Worm (Caenorhabditis elegans) whole organism, L1 larva: ENCODE measurements around the gene srxa-1.

ENCODE experiments used
- aly-2 ChIP-seq: fragments of 150-350 bp; optimal IDR thresholded peaks from 2 replicates; lab custom pipeline; 2014; ENCODE audit warnings: missing biosample characterization, missing genetic modification characterization
- ama-1 ChIP-seq: fragments of 150-350 bp; optimal IDR thresholded peaks from 2 replicates; lab custom pipeline; 2014
- efl-1 ChIP-seq, 4 experiments: fragments of 150-350 bp; optimal IDR thresholded peaks in 3 of 4; peaks in 1 of 4; 1 replicate in 1 of 4; 2 replicates in 3 of 4; lab custom pipeline; 2014; ENCODE audit warnings: missing biosample characterization in 2 of 4, missing genetic modification characterization in 2 of 4, missing genetic modification reagents in 2 of 4
- fkh-10 ChIP-seq: sonication (generic microtip); optimal IDR thresholded peaks from 2 replicates; lab custom pipeline; 2017; ENCODE audit warnings: missing biosample characterization, missing genetic modification reagents, missing genetic modification characterization
- lin-13 ChIP-seq: fragments of 150-350 bp; optimal IDR thresholded peaks from 2 replicates; lab custom pipeline; 2014; ENCODE audit warnings: missing biosample characterization, missing genetic modification reagents, missing genetic modification characterization
- mep-1 ChIP-seq: fragments of 150-350 bp; optimal IDR thresholded peaks from 2 replicates; lab custom pipeline; 2014; ENCODE audit warnings: missing biosample characterization, missing genetic modification characterization
- sptf-1 ChIP-seq: fragments of 150-350 bp; optimal IDR thresholded peaks from 2 replicates; lab custom pipeline; 2014; ENCODE audit warnings: missing biosample characterization, missing genetic modification characterization
- sup-37 ChIP-seq: fragments of 200-800 bp; sonication (Bioruptor generic); optimal IDR thresholded peaks from 2 replicates; lab custom pipeline; 2018; ENCODE audit warnings: mild to moderate bottlenecking, missing genetic modification characterization, missing compliant biosample characterization
- swsn-7 ChIP-seq: sonication (generic microtip); optimal IDR thresholded peaks from 2 replicates; lab custom pipeline; 2016; ENCODE audit warnings: missing genetic modification characterization, missing compliant biosample characterization
- vab-15 ChIP-seq: sonication (generic microtip); optimal IDR thresholded peaks from 2 replicates; lab custom pipeline; 2017; ENCODE audit warnings: missing genotype, mild to moderate bottlenecking, missing genetic modification characterization, missing compliant biosample characterization
- ztf-11 ChIP-seq, 2 experiments: sonication (generic microtip); optimal IDR thresholded peaks; 2 replicates each; lab custom pipeline; 2016 to 2017; ENCODE audit warnings: missing genetic modification characterization in 2 of 2, missing biosample characterization in 1 of 2, missing compliant biosample characterization in 1 of 2

- TF ChIP-seq ztf-11 (tag; optimal IDR thresholded peaks at IDR 0.05; lab: Kevin White, UChicago) (no peak), vab-15 (no peak), lin-13 (GFP tag; lab: Kevin White, UChicago) (no peak), aly-2 (tag; lab: Kevin White, UChicago) (no peak), swsn-7 (tag; lab: Kevin White, UChicago) (no peak), sptf-1 (no peak), ama-1 (lab: Kevin White, UChicago) (no peak), mep-1 (tag; lab: Kevin White, UChicago) (no peak), sup-37 (GFP tag; lab: Kevin White, UChicago) (no peak), fkh-10 (GFP tag; lab: Kevin White, UChicago) (no peak), efl-1 (optimal IDR thresholded peaks at IDR 0.05; lab: Kevin White, UChicago) (no peak), efl-1 (GFP tag; optimal IDR thresholded peaks at IDR 0.05 in 1 of 2; lab: Kevin White, UChicago) (peak in 1 of 2 experiments; percentile 31)
These were observed 43.4 kb downstream of the srxa-1 start, which contains the start of gene F38A6.4 for ce11 chrV:20775269-20775668.
